Fruit fly (Drosophila melanogaster) whole organism: ENCODE data around the gene Pp2A-29B.

ENCODE experiments used
- EcR ChIP-seq, 2 experiments: fragments of >200 bp; optimal IDR thresholded peaks; 2 replicates each; lab custom pipeline; 2017; ENCODE audit warnings: missing biosample characterization in 2 of 2, missing genetic modification characterization in 2 of 2, missing genetic modification reagents in 2 of 2
- psq ChIP-seq: fragments of >200 bp; optimal IDR thresholded peaks from 2 replicates; lab custom pipeline; 2017
- usp ChIP-seq: fragments of >200 bp; optimal IDR thresholded peaks from 2 replicates; lab custom pipeline; 2017; ENCODE audit warnings: missing biosample characterization, missing genetic modification characterization, mixed read lengths

dm6 chr2L:8319858-8320525 is 45.8 kb upstream of the Pp2A-29B start, which contains the start of the genes mtsh and strat:
- TF ChIP-seq EcR (GFP tag; optimal IDR thresholded peaks at IDR 0.05; lab: Kevin White, UChicago): no peak
- TF ChIP-seq psq (lab: Kevin White, UChicago): no peak
- TF ChIP-seq usp (GFP tag; lab: Kevin White, UChicago): no peak
